Fruit fly (Drosophila melanogaster) whole organism, embryonic: ENCODE data around the gene CG15201.

Source experiments
- CG10267 ChIP-seq: fragments of 200-800 bp; sonication (Bioruptor generic); optimal IDR thresholded peaks from 2 replicates; lab custom pipeline; 2018; ENCODE audit warnings: missing biosample characterization, mild to moderate bottlenecking, missing genetic modification characterization, moderate library complexity
- CG10366 ChIP-seq: fragments of 200-800 bp; sonication (Bioruptor generic); IDR thresholded peaks from 2 replicates; pipeline ENCODE4 v1.3.6; 2022; ENCODE audit warnings: missing biosample characterization, missing genetic modification characterization
- CG10979 ChIP-seq: fragments of 200-800 bp; sonication (Bioruptor generic); optimal IDR thresholded peaks from 2 replicates; lab custom pipeline; 2018; ENCODE audit warnings: missing biosample characterization, mild to moderate bottlenecking, missing genetic modification characterization, moderate library complexity
- CG11695 ChIP-seq: fragments of 200-800 bp; sonication (Bioruptor generic); IDR thresholded peaks from 3 replicates; pipeline ENCODE4 v1.3.6; 2022; ENCODE audit warnings: missing biosample characterization, missing genetic modification characterization
- CG1233 ChIP-seq: fragments of 200-800 bp; sonication (Bioruptor generic); optimal IDR thresholded peaks from 4 replicates; lab custom pipeline; 2018; ENCODE audit warnings: missing biosample characterization, mild to moderate bottlenecking, missing genetic modification characterization
- CG13123 ChIP-seq: fragments of 200-800 bp; sonication (Bioruptor generic); optimal IDR thresholded peaks from 2 replicates; lab custom pipeline; 2016; ENCODE audit warnings: missing biosample characterization, missing genetic modification characterization
- CG14710 ChIP-seq: fragments of 200-800 bp; sonication (Bioruptor generic); optimal IDR thresholded peaks from 3 replicates; lab custom pipeline; 2019; ENCODE audit warnings: missing biosample characterization, mild to moderate bottlenecking, missing genetic modification characterization, moderate library complexity
- CG15269 ChIP-seq: fragments of 200-800 bp; sonication (Bioruptor generic); optimal IDR thresholded peaks from 2 replicates; lab custom pipeline; 2018; ENCODE audit warnings: missing biosample characterization, mild to moderate bottlenecking, missing genetic modification characterization, moderate library complexity
- CG15479 ChIP-seq: fragments of 200-800 bp; sonication (Bioruptor generic); optimal IDR thresholded peaks from 3 replicates; lab custom pipeline; 2019; ENCODE audit warnings: missing biosample characterization, mild to moderate bottlenecking, missing genetic modification characterization, moderate library complexity
- CG16779 ChIP-seq: fragments of 200-800 bp; sonication (Bioruptor generic); IDR thresholded peaks from 2 replicates; pipeline ENCODE4 v1.3.6; 2022; ENCODE audit warnings: missing biosample characterization, missing genetic modification characterization
- CG17361 ChIP-seq: fragments of 200-800 bp; sonication (Bioruptor generic); IDR thresholded peaks from 3 replicates; pipeline ENCODE4 v1.3.6; 2022; ENCODE audit warnings: missing biosample characterization, missing genetic modification characterization
- CG17612 ChIP-seq: fragments of 200-800 bp; sonication (Bioruptor generic); IDR thresholded peaks from 2 replicates; pipeline ENCODE4 v1.3.6; 2022; ENCODE audit warnings: missing biosample characterization, missing genetic modification characterization
- CG18599 ChIP-seq: fragments of 200-800 bp; sonication (Bioruptor generic); optimal IDR thresholded peaks from 3 replicates; lab custom pipeline; 2017; ENCODE audit warnings: missing biosample characterization, missing genetic modification characterization, mild to moderate bottlenecking, moderate library complexity, missing genetic modification reagents
- CG2712 ChIP-seq: fragments of 200-800 bp; optimal IDR thresholded peaks from 3 replicates; lab custom pipeline; 2019; ENCODE audit warnings: missing biosample characterization, mild to moderate bottlenecking, missing genetic modification characterization, moderate library complexity
- CG2875 ChIP-seq: fragments of 200-800 bp; sonication (Bioruptor generic); optimal IDR thresholded peaks from 2 replicates; lab custom pipeline; 2017; ENCODE audit warnings: missing biosample characterization, mild to moderate bottlenecking, missing genetic modification characterization, missing genetic modification reagents
- CG30403 ChIP-seq: fragments of 200-800 bp; sonication (Bioruptor generic); optimal IDR thresholded peaks from 3 replicates; lab custom pipeline; 2016; ENCODE audit warnings: missing biosample characterization, missing genetic modification characterization
- CG3726 ChIP-seq: fragments of 200-800 bp; sonication (Bioruptor generic); IDR thresholded peaks from 3 replicates; pipeline ENCODE4, ENCODE4 v1.3.6; 2022; ENCODE audit warnings: missing biosample characterization, missing genetic modification characterization
- CG4360 ChIP-seq: fragments of 200-800 bp; sonication (Bioruptor generic); IDR thresholded peaks from 2 replicates; pipeline ENCODE4 v1.3.6; 2022; ENCODE audit warnings: missing biosample characterization, missing genetic modification characterization
- CG4404 ChIP-seq: fragments of 200-800 bp; sonication (Bioruptor generic); IDR thresholded peaks from 2 replicates; pipeline ENCODE4 v1.3.6; 2022; ENCODE audit warnings: missing biosample characterization, missing genetic modification characterization
- CG4424 ChIP-seq: fragments of 200-800 bp; sonication (Bioruptor generic); optimal IDR thresholded peaks from 3 replicates; lab custom pipeline; 2016; ENCODE audit warnings: missing biosample characterization, missing genetic modification characterization
- CG4820 ChIP-seq: fragments of 200-800 bp; sonication (Bioruptor generic); optimal IDR thresholded peaks from 3 replicates; lab custom pipeline; 2016; ENCODE audit warnings: missing biosample characterization, missing genetic modification characterization
- CG8765 ChIP-seq: fragments of 200-800 bp; sonication (Bioruptor generic); IDR thresholded peaks from 2 replicates; pipeline ENCODE4 v1.3.6; 2022; ENCODE audit warnings: missing biosample characterization, missing genetic modification characterization
- Dbx ChIP-seq: fragments of 200-800 bp; sonication (Bioruptor generic); IDR thresholded peaks from 3 replicates; pipeline ENCODE4 v1.3.6; 2022; ENCODE audit warnings: missing biosample characterization, missing genetic modification characterization
- Med ChIP-seq: fragments of 200-800 bp; sonication (Bioruptor generic); peaks from one replicate; lab custom pipeline; 2016; ENCODE audit warnings: missing biosample characterization, missing genetic modification characterization, mild to moderate bottlenecking, inconsistent platforms, moderate library complexity
- NK7.1 ChIP-seq: fragments of 200-800 bp; sonication (Bioruptor generic); optimal IDR thresholded peaks from 3 replicates; lab custom pipeline; 2016; ENCODE audit warnings: missing biosample characterization, missing genetic modification characterization
- Nf-YC ChIP-seq: fragments of 200-800 bp; optimal IDR thresholded peaks from 3 replicates; lab custom pipeline; 2019; ENCODE audit warnings: missing biosample characterization, mild to moderate bottlenecking, missing genetic modification characterization, moderate library complexity
- Side ChIP-seq: fragments of 200-800 bp; sonication (Bioruptor generic); optimal IDR thresholded peaks from 2 replicates; lab custom pipeline; 2016; ENCODE audit warnings: missing biosample characterization, missing genetic modification characterization
- Sry-δ ChIP-seq: fragments of 200-800 bp; sonication (Bioruptor generic); optimal IDR thresholded peaks from 2 replicates; lab custom pipeline; 2016; ENCODE audit warnings: missing biosample characterization, missing genetic modification characterization
- al ChIP-seq: fragments of 200-800 bp; sonication (Bioruptor generic); IDR thresholded peaks from 2 replicates; pipeline ENCODE4 v1.3.6; 2022; ENCODE audit warnings: missing biosample characterization, missing genetic modification characterization
- cato ChIP-seq: fragments of 200-800 bp; sonication (Bioruptor generic); optimal IDR thresholded peaks from 2 replicates; lab custom pipeline; 2016; ENCODE audit warnings: missing biosample characterization, missing genetic modification characterization, borderline replicate concordance
- caup ChIP-seq: fragments of 200-800 bp; sonication (Bioruptor generic); optimal IDR thresholded peaks from 3 replicates; lab custom pipeline; 2017; ENCODE audit warnings: missing biosample characterization, mild to moderate bottlenecking, missing genetic modification characterization, moderate library complexity; ENCODE audit not compliant: severe bottlenecking
- ci ChIP-seq: fragments of 200-800 bp; sonication (Bioruptor generic); IDR thresholded peaks from 3 replicates; pipeline ENCODE4 v1.3.6; 2022; ENCODE audit warnings: missing biosample characterization, missing genetic modification characterization
- fd102C ChIP-seq: fragments of 200-800 bp; sonication (Bioruptor generic); optimal IDR thresholded peaks from 2 replicates; lab custom pipeline; 2018; ENCODE audit warnings: missing biosample characterization, mild to moderate bottlenecking, missing genetic modification characterization, moderate library complexity
- fd96Cb ChIP-seq: fragments of 200-800 bp; sonication (Bioruptor generic); optimal IDR thresholded peaks from 2 replicates; lab custom pipeline; 2018; ENCODE audit warnings: missing biosample characterization, mild to moderate bottlenecking, missing genetic modification characterization, moderate library complexity
- gro ChIP-seq: fragments of 200-800 bp; sonication (Bioruptor generic); optimal IDR thresholded peaks from 2 replicates; lab custom pipeline; 2016; ENCODE audit warnings: missing biosample characterization, missing genetic modification characterization
- gsb ChIP-seq: fragments of 200-800 bp; sonication (Bioruptor generic); IDR thresholded peaks from 2 replicates; pipeline ENCODE4 v1.3.6; 2022; ENCODE audit warnings: missing biosample characterization, missing genetic modification characterization
- hkb ChIP-seq, 2 experiments: fragments of 200-800 bp in 1 of 2; fragments of >200 bp in 1 of 2; sonication (Bioruptor generic) in 1 of 2; IDR thresholded peaks in 1 of 2; optimal IDR thresholded peaks in 1 of 2; 2 replicates each; pipeline versions ENCODE4 v1.3.6 to Lab custom; 2017 to 2022; ENCODE audit warnings: missing biosample characterization in 1 of 2, missing genetic modification characterization in 1 of 2
- ind ChIP-seq: fragments of 200-800 bp; sonication (Bioruptor generic); optimal IDR thresholded peaks from 3 replicates; lab custom pipeline; 2016; ENCODE audit warnings: missing biosample characterization, missing genetic modification characterization
- jumu ChIP-seq: fragments of 200-800 bp; sonication (Bioruptor generic); optimal IDR thresholded peaks from 3 replicates; lab custom pipeline; 2016; ENCODE audit warnings: missing biosample characterization, missing genetic modification characterization
- mld ChIP-seq: fragments of 200-800 bp; sonication (Bioruptor generic); IDR thresholded peaks from 3 replicates; pipeline ENCODE4 v1.3.6; 2022; ENCODE audit warnings: missing biosample characterization, missing genetic modification characterization; ENCODE audit not compliant: partially characterized antibody
- nmo ChIP-seq: fragments of 200-800 bp; sonication (Bioruptor generic); optimal IDR thresholded peaks from 2 replicates; lab custom pipeline; 2018; ENCODE audit warnings: missing biosample characterization, mild to moderate bottlenecking, missing genetic modification characterization, moderate library complexity
- org-1 ChIP-seq: fragments of 200-800 bp; sonication (Bioruptor generic); optimal IDR thresholded peaks from 2 replicates; lab custom pipeline; 2017; ENCODE audit warnings: missing biosample characterization, missing genetic modification characterization
- p53 ChIP-seq: fragments of 200-800 bp; sonication (Bioruptor generic); optimal IDR thresholded peaks from 2 replicates; lab custom pipeline; 2016; ENCODE audit warnings: missing biosample characterization, missing genetic modification characterization
- pnt ChIP-seq: fragments of 200-800 bp; sonication (Bioruptor generic); optimal IDR thresholded peaks from 3 replicates; lab custom pipeline; 2016; ENCODE audit warnings: missing biosample characterization, missing genetic modification characterization
- pzg ChIP-seq: fragments of 200-800 bp; sonication (Bioruptor generic); optimal IDR thresholded peaks from 3 replicates; lab custom pipeline; 2018; ENCODE audit warnings: missing biosample characterization, mild to moderate bottlenecking, missing genetic modification characterization, moderate library complexity
- ranshi ChIP-seq: fragments of 200-800 bp; sonication (Bioruptor generic); IDR thresholded peaks from 2 replicates; pipeline ENCODE4 v1.3.6; 2022; ENCODE audit warnings: missing biosample characterization, missing genetic modification characterization
- sens-2 ChIP-seq: fragments of 200-800 bp; sonication (Bioruptor generic); IDR thresholded peaks from 2 replicates; pipeline ENCODE4 v1.3.6; 2022; ENCODE audit warnings: missing biosample characterization, missing genetic modification characterization
- zen2 ChIP-seq: fragments of 200-800 bp; sonication (Bioruptor generic); IDR thresholded peaks from 3 replicates; pipeline ENCODE4 v1.3.6; 2022; ENCODE audit warnings: missing biosample characterization, missing genetic modification characterization; ENCODE audit not compliant: partially characterized antibody
- zf30C ChIP-seq: fragments of 200-800 bp; sonication (Bioruptor generic); optimal IDR thresholded peaks from 3 replicates; lab custom pipeline; 2018; ENCODE audit warnings: missing biosample characterization, mild to moderate bottlenecking, missing genetic modification characterization

The CG15201 gene

DNA sequence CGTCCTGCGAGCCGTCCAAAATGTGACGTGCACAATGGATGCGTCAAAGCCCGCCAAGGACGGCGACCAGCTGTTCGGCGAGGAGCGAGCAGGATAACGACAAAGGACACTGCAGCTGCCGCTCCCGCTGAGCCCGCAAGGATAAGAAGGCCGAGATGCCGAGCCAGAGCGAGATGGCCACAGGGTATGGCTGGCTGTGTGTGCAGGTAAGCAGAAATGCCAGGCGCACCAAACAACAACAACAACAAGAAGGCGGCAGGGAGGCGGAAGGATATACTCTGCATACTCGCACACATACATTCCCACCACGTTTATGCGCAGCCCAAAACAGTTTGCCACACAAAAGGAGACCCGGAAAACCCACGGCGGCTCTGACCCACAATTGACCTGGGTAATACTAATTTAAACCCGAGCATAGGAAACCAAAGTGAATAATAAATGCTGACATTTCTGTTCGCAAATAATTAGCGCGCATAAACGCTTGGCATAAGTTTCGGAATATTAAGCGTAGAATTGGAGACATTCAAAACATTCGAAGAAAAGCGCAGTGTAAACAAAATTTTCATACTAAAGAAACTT is 2.8 kb downstream of the CG15201 start (continued):
- TF ChIP-seq CG4820 (GFP tag; lab: Kevin White, UChicago) (peak; percentile 96), org-1 (GFP tag; lab: Kevin White, UChicago) (peak; percentile 33), Sry-δ (GFP tag; lab: Kevin White, UChicago) (no peak), ranshi (GFP tag; lab: Robert Waterston, UW) (no peak), caup (GFP tag; lab: Kevin White, UChicago) (peak; percentile 6), CG2875 (GFP tag; lab: Kevin White, UChicago) (no peak), ind (peak; percentile 27), sens-2 (GFP tag; lab: Robert Waterston, UW) (peak; percentile 13; the same call in 1 of the 2 replicates), p53 (GFP tag; lab: Kevin White, UChicago) (no peak), cato (no peak), CG10366 (GFP tag; lab: Robert Waterston, UW) (peak; percentile 36; the same call in 1 of the 2 replicates), gro (GFP tag; lab: Kevin White, UChicago) (peak; percentile 4), pnt (GFP tag; lab: Kevin White, UChicago) (peak; percentile 19), NK7.1 (GFP tag; lab: Kevin White, UChicago) (peak; percentile 6), Dbx (no peak), Side (peak; percentile 17), CG1233 (GFP tag; lab: Kevin White, UChicago) (peak; percentile 25), nmo (GFP tag; lab: Kevin White, UChicago) (peak; percentile 39), CG17361 (0 out of 3 replicates have a peak, but pooled peaks have one; percentile 10), CG3726 (GFP tag; lab: Robert Waterston, UW) (0 out of 3 replicates have a peak, but pooled peaks have one; percentile 26), CG18599 (GFP tag; lab: Kevin White, UChicago) (peak; percentile 17), CG2712 (tag; lab: Kevin White, UChicago) (peak; percentile 37), CG4404 (GFP tag; lab: Robert Waterston, UW) (peak; percentile 35), CG16779 (GFP tag; lab: Robert Waterston, UW) (0 out of 2 replicates have a peak, but pooled peaks have one; percentile 34), CG15269 (tag; lab: Kevin White, UChicago) (peak; percentile 25), CG14710 (tag; lab: Kevin White, UChicago) (peak; percentile 16), zf30C (no peak), jumu (GFP tag; lab: Kevin White, UChicago) (no peak), hkb (optimal IDR thresholded peaks at IDR 0.05; lab: Kevin White, UChicago) (no peak), hkb (GFP tag; IDR thresholded peaks at IDR 0.05; lab: Robert Waterston, UW) (peak; percentile 64), Nf-YC (no peak), CG17612 (GFP tag; lab: Robert Waterston, UW) (no peak), gsb (GFP tag; lab: Robert Waterston, UW) (no peak), CG10979 (peak; percentile 30), fd96Cb (tag; lab: Kevin White, UChicago) (peak; percentile 13), CG30403 (peak; percentile 17), mld (no peak), Med (GFP tag; lab: Kevin White, UChicago) (peak; percentile 86), pzg (GFP tag; lab: Kevin White, UChicago) (no peak), CG8765 (GFP tag; lab: Robert Waterston, UW) (peak; percentile 51), zen2 (GFP tag; lab: Robert Waterston, UW) (no peak), al (GFP tag; lab: Robert Waterston, UW) (0 out of 2 replicates have a peak, but pooled peaks have one; percentile 20), CG4360 (peak; percentile 94), CG11695 (peak; percentile 51; the same call in 1 of the 3 replicates), CG4424 (GFP tag; lab: Kevin White, UChicago) (no peak), CG15479 (peak; percentile 64), CG13123 (no peak), CG10267 (tag; lab: Kevin White, UChicago) (peak; percentile 22), ci (GFP tag; lab: Robert Waterston, UW) (peak; percentile 68; the same call in 2 of the 3 replicates), fd102C (GFP tag; lab: Kevin White, UChicago) (no peak)
